Worm (Caenorhabditis elegans) whole organism, L2 larva: ENCODE results near the gene lron-15.

Source experiments
- F13H6.1 ChIP-seq: sonication (generic microtip); optimal IDR thresholded peaks from 2 replicates; lab custom pipeline; 2016; ENCODE audit warnings: missing genetic modification characterization, missing compliant biosample characterization
- Y55F3AM.14 ChIP-seq: fragments of 200-800 bp; sonication (Bioruptor generic); optimal IDR thresholded peaks from 2 replicates; lab custom pipeline; 2018; ENCODE audit warnings: mild to moderate bottlenecking, missing genetic modification characterization, missing compliant biosample characterization
- ZK546.5 ChIP-seq: sonication (generic microtip); optimal IDR thresholded peaks from 2 replicates; lab custom pipeline; 2017; ENCODE audit warnings: missing biosample characterization, missing genetic modification characterization
- aly-2 ChIP-seq: fragments of 150-350 bp; optimal IDR thresholded peaks from 2 replicates; lab custom pipeline; 2014; ENCODE audit warnings: missing biosample characterization, missing genetic modification characterization
- ama-1 ChIP-seq: fragments of 150-350 bp; optimal IDR thresholded peaks from 2 replicates; lab custom pipeline; 2018; ENCODE audit warnings: inconsistent platforms
- ceh-16 ChIP-seq: fragments of 150-350 bp; optimal IDR thresholded peaks from 2 replicates; lab custom pipeline; 2014; ENCODE audit warnings: missing biosample characterization, missing genetic modification characterization
- crh-2 ChIP-seq: sonication (generic microtip); optimal IDR thresholded peaks from 2 replicates; lab custom pipeline; 2017; ENCODE audit warnings: missing biosample characterization, missing genetic modification characterization
- elt-1 ChIP-seq: fragments of 150-350 bp; optimal IDR thresholded peaks from 2 replicates; lab custom pipeline; 2014; ENCODE audit warnings: missing biosample characterization, missing genetic modification characterization
- elt-3 ChIP-seq: sonication (generic microtip); optimal IDR thresholded peaks from 2 replicates; lab custom pipeline; 2017; ENCODE audit warnings: missing biosample characterization, missing genetic modification characterization
- gmeb-1 ChIP-seq: fragments of 150-350 bp; optimal IDR thresholded peaks from 2 replicates; lab custom pipeline; 2014; ENCODE audit warnings: missing biosample characterization, missing genetic modification characterization
- lin-39 ChIP-seq: fragments of 150-350 bp; optimal IDR thresholded peaks from 2 replicates; lab custom pipeline; 2014; ENCODE audit warnings: missing biosample characterization, missing genetic modification reagents, missing genetic modification characterization
- lsy-2 ChIP-seq, 2 experiments: fragments of 150-350 bp in 1 of 2; sonication (generic microtip) in 1 of 2; optimal IDR thresholded peaks; 2 replicates each; lab custom pipeline; 2014 to 2017; ENCODE audit warnings: missing biosample characterization in 2 of 2, missing genetic modification characterization in 2 of 2
- mbf-1 ChIP-seq: sonication (generic microtip); optimal IDR thresholded peaks from 2 replicates; lab custom pipeline; 2017; ENCODE audit warnings: missing biosample characterization, missing genetic modification characterization
- mdl-1 ChIP-seq, 2 experiments: fragments of 150-350 bp in 1 of 2; sonication (generic microtip) in 1 of 2; optimal IDR thresholded peaks; 2 replicates each; lab custom pipeline; 2017; ENCODE audit warnings: missing biosample characterization in 2 of 2, missing genetic modification characterization in 2 of 2
- nhr-10 ChIP-seq: sonication (generic microtip); optimal IDR thresholded peaks from 2 replicates; lab custom pipeline; 2017; ENCODE audit warnings: missing biosample characterization, missing genetic modification characterization
- nhr-12 ChIP-seq: fragments of 150-350 bp; optimal IDR thresholded peaks from 2 replicates; lab custom pipeline; 2014; ENCODE audit warnings: missing biosample characterization, missing genetic modification characterization
- nhr-129 ChIP-seq: fragments of 150-350 bp; optimal IDR thresholded peaks from 2 replicates; lab custom pipeline; 2014; ENCODE audit warnings: missing biosample characterization, missing genetic modification characterization
- nhr-21 ChIP-seq: fragments of 150-350 bp; optimal IDR thresholded peaks from 2 replicates; lab custom pipeline; 2014; ENCODE audit warnings: missing biosample characterization, missing genetic modification characterization
- nhr-23 ChIP-seq: fragments of 150-350 bp; optimal IDR thresholded peaks from 2 replicates; lab custom pipeline; 2014; ENCODE audit warnings: missing biosample characterization, missing genetic modification reagents, missing genetic modification characterization
- nhr-237 ChIP-seq: fragments of 150-350 bp; optimal IDR thresholded peaks from 2 replicates; lab custom pipeline; 2014; ENCODE audit warnings: missing biosample characterization, missing genetic modification characterization
- nhr-25 ChIP-seq: fragments of 150-350 bp; sonication (generic microtip); optimal IDR thresholded peaks from 3 replicates; lab custom pipeline; 2014; ENCODE audit warnings: missing biosample characterization, missing genetic modification characterization
- nhr-6 ChIP-seq: fragments of 150-350 bp; optimal IDR thresholded peaks from 2 replicates; lab custom pipeline; 2014; ENCODE audit warnings: missing biosample characterization, missing genetic modification characterization
- nhr-77 ChIP-seq: fragments of 150-350 bp; optimal IDR thresholded peaks from 2 replicates; lab custom pipeline; 2014; ENCODE audit warnings: missing biosample characterization, missing genetic modification characterization
- sem-4 ChIP-seq: fragments of 150-350 bp; optimal IDR thresholded peaks from 2 replicates; lab custom pipeline; 2014; ENCODE audit warnings: missing biosample characterization, missing genetic modification reagents, missing genetic modification characterization
- skn-1 ChIP-seq: sonication (generic microtip); optimal IDR thresholded peaks from 2 replicates; lab custom pipeline; 2017; ENCODE audit warnings: missing biosample characterization, missing genetic modification characterization
- sma-3 ChIP-seq: sonication (generic microtip); optimal IDR thresholded peaks from 2 replicates; lab custom pipeline; 2016; ENCODE audit warnings: missing genetic modification reagents, missing genetic modification characterization, missing compliant biosample characterization
- sma-9 ChIP-seq, 2 experiments: fragments of 150-350 bp in 1 of 2; sonication (generic microtip) in 1 of 2; optimal IDR thresholded peaks; 2 replicates each; lab custom pipeline; 2014 to 2016; ENCODE audit warnings: missing genetic modification characterization in 2 of 2, mild to moderate bottlenecking in 1 of 2, missing biosample characterization in 1 of 2, missing compliant biosample characterization in 1 of 2, missing genetic modification reagents in 1 of 2, moderate library complexity in 1 of 2
- snpc-4 ChIP-seq: fragments of 150-350 bp; optimal IDR thresholded peaks from 2 replicates; lab custom pipeline; 2014; ENCODE audit warnings: missing biosample characterization, missing genetic modification characterization
- unc-55 ChIP-seq: fragments of 150-350 bp; sonication (generic microtip); optimal IDR thresholded peaks from 3 replicates; lab custom pipeline; 2014; ENCODE audit warnings: missing biosample characterization, missing genetic modification reagents, missing genetic modification characterization
- unc-62 ChIP-seq: fragments of 150-350 bp; optimal IDR thresholded peaks from 2 replicates; lab custom pipeline; 2014; ENCODE audit warnings: missing biosample characterization, missing genetic modification reagents, missing genetic modification characterization
- zag-1 ChIP-seq: fragments of 150-350 bp; optimal IDR thresholded peaks from 2 replicates; lab custom pipeline; 2014; ENCODE audit warnings: missing biosample characterization, missing genetic modification characterization
- ztf-1 ChIP-seq: fragments of 200-800 bp; sonication (Bioruptor generic); conservative IDR thresholded peaks from 2 replicates; pipeline ENCODE4 v1.3.6; 2022; ENCODE audit warnings: missing genetic modification characterization, missing compliant biosample characterization

The lron-15 gene

ce11 chrII:6501420-6501819, 43.3 kb downstream of the lron-15 start, which contains the start of gene R05G9.3:
TSS of gene R05G9.3 (minus strand) at chrII:6501520.
- TF ChIP-seq ZK546.5 (tag; lab: Kevin White, UChicago) (no peak), nhr-6 (tag; lab: Kevin White, UChicago) (no peak)

- TF ChIP-seq lin-39 (tag; lab: Kevin White, UChicago) (no peak), nhr-23 (tag; lab: Kevin White, UChicago) (no peak), nhr-237 (tag; lab: Kevin White, UChicago) (no peak), skn-1 (tag; lab: Kevin White, UChicago) (no peak), ZK546.5 (tag; lab: Kevin White, UChicago) (no peak), nhr-129 (tag; lab: Kevin White, UChicago) (no peak), ztf-1 (GFP tag; lab: Robert Waterston, UW) (no peak), mdl-1 (tag; optimal IDR thresholded peaks at IDR 0.05; lab: Kevin White, UChicago) (no peak), unc-55 (GFP tag; lab: Kevin White, UChicago) (no peak), sem-4 (tag; lab: Kevin White, UChicago) (no peak), nhr-25 (tag; lab: Kevin White, UChicago) (no peak), ceh-16 (tag; lab: Kevin White, UChicago) (no peak), zag-1 (no peak), Y55F3AM.14 (no peak), elt-1 (tag; lab: Kevin White, UChicago) (no peak)
Observed at ce11 chrII:6500161-6500560, 44.5 kb downstream of the lron-15 start, which contains the start of gene R05G9.5. TSS of gene R05G9.5 (minus strand) at chrII:6500261.

- TF ChIP-seq ztf-1 (GFP tag; lab: Robert Waterston, UW) (no peak), nhr-237 (tag; lab: Kevin White, UChicago) (no peak), gmeb-1 (tag; lab: Kevin White, UChicago) (no peak)
Observed at ce11 chrII:6499067-6499466, 45.6 kb downstream of the lron-15 start, which contains the start of gene twk-49. TSS of gene twk-49 (minus strand) at chrII:6499167.

- TF ChIP-seq sem-4 (tag; lab: Kevin White, UChicago) (peak; percentile 37), zag-1 (peak; percentile 10), crh-2 (tag; lab: Kevin White, UChicago) (no peak)
Observed at ce11 chrII:6498609-6499008, 46.1 kb downstream of the lron-15 start.

ce11 chrII:6497137-6497536, 47.6 kb downstream of the lron-15 start:
- TF ChIP-seq lsy-2 (tag; optimal IDR thresholded peaks at IDR 0.05; lab: Kevin White, UChicago): peak in 1 of 2 experiments; percentile 22
- TF ChIP-seq unc-62 (GFP tag; lab: Kevin White, UChicago): no peak

ce11 chrII:6496496-6496895, 48.2 kb downstream of the lron-15 start:
- TF ChIP-seq nhr-21 (tag; lab: Kevin White, UChicago) (no peak), mbf-1 (tag; lab: Kevin White, UChicago) (no peak), snpc-4 (tag; lab: Kevin White, UChicago) (no peak), ama-1 (no peak), nhr-237 (tag; lab: Kevin White, UChicago) (no peak), nhr-6 (tag; lab: Kevin White, UChicago) (no peak), nhr-12 (tag; lab: Kevin White, UChicago) (no peak), elt-3 (tag; lab: Kevin White, UChicago) (no peak), sma-9 (GFP tag; optimal IDR thresholded peaks at IDR 0.05; lab: Kevin White, UChicago) (no peak), sma-9 (tag; optimal IDR thresholded peaks at IDR 0.05; lab: Kevin White, UChicago) (no peak), nhr-10 (tag; lab: Kevin White, UChicago) (no peak)

- TF ChIP-seq sem-4 (tag; lab: Kevin White, UChicago): no peak
- no peak for TF ChIP-seq ztf-1 (GFP tag; lab: Robert Waterston, UW)
- no peak for TF ChIP-seq sma-3 (GFP tag; lab: Kevin White, UChicago)
- no peak for TF ChIP-seq nhr-77
- TF ChIP-seq crh-2 (tag; lab: Kevin White, UChicago): no peak
- TF ChIP-seq nhr-25 (tag; lab: Kevin White, UChicago): no peak
- TF ChIP-seq F13H6.1: no peak
- TF ChIP-seq nhr-237 (tag; lab: Kevin White, UChicago): no peak
- no peak for TF ChIP-seq ZK546.5 (tag; lab: Kevin White, UChicago)
- TF ChIP-seq skn-1 (tag; lab: Kevin White, UChicago): no peak
- no peak for TF ChIP-seq lsy-2 (tag; optimal IDR thresholded peaks at IDR 0.05; lab: Kevin White, UChicago)
- no peak for TF ChIP-seq aly-2 (tag; lab: Kevin White, UChicago)
Observed at ce11 chrII:6493709-6494326, 50.9 kb downstream of the lron-15 start.
